Fruit fly (Drosophila melanogaster) Kc167 (cell line): Measurements from ENCODE around the gene RtcB.

Experiments used
- h ChIP-seq: fragments of >200 bp; optimal IDR thresholded peaks from 3 replicates; lab custom pipeline; 2018; ENCODE audit warnings: missing external identifiers
- insv ChIP-seq: fragments of >200 bp; optimal IDR thresholded peaks from 3 replicates; lab custom pipeline; 2018; ENCODE audit warnings: missing external identifiers
- psq ChIP-seq: fragments of >200 bp; optimal IDR thresholded peaks from 2 replicates; lab custom pipeline; 2017; ENCODE audit warnings: missing external identifiers

dm6 chr2L:19414233-19414749 is 16.2 kb upstream of the RtcB start:
- no peak for TF ChIP-seq psq (lab: Kevin White, UChicago)
- TF ChIP-seq h (lab: Kevin White, UChicago) = no peak
- no peak for TF ChIP-seq insv
